1 fruit fly cellular context compared by ENCODE assay signal in the genomic region with DNA sequence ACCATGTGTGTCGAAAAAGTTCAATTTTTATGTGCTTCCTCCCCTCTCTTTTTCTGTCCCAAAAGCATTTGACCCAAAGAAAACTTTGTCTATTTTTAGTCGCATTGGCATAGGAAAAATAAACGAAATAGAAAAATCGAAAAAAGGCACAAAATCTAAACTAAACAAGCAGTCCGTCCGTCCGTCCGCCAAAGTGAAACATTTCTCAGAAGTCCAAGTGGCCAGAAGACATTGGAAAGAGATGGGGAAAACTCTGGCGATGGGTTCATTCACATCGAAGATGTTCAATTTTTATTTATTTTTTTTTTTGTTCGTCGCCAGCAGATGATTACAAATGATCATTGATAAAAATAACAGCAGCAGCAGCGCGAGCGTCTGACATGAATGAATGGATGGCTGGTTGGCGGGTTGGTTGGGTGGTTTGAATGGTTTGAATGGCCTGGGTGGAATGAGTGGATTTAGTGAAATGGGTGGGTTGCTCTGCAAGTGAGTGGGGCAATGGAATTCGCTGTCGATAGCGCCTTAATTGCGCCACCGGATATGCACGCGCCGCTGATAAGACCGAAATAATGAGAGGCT.
TF ChIP-seq lines count a peak whose summit lies in the region.

No protein-coding gene starts in this region.

TF ChIP-seq in whole organism, embryonic, 481 proteins besides CTCF, POLR2A, EP300 and RAD21 (continued from another document):
- no peak for TF ChIP-seq ewg (GFP tag; optimal IDR thresholded peaks at IDR 0.05; lab: Kevin White, UChicago)
- TF ChIP-seq kah (GFP tag; optimal IDR thresholded peaks at IDR 0.05; lab: Kevin White, UChicago) = no peak
- no peak for TF ChIP-seq sc (optimal IDR thresholded peaks at IDR 0.05; lab: Kevin White, UChicago)
- TF ChIP-seq sc (GFP tag; optimal IDR thresholded peaks at IDR 0.05; lab: Kevin White, UChicago) = no peak
- TF ChIP-seq hbn (GFP tag; IDR thresholded peaks at IDR 0.05; lab: Robert Waterston, UW; ENCODE audit: partially characterized antibody) = no peak
- no peak for TF ChIP-seq Awh (GFP tag; IDR thresholded peaks at IDR 0.05; lab: Robert Waterston, UW)
- peak; percentile 39; the same call in 1 of the 3 replicates for TF ChIP-seq sr (GFP tag; IDR thresholded peaks at IDR 0.05; lab: Robert Waterston, UW)
- peak in 1 of 3 experiments; percentile 85 for TF ChIP-seq Stat92E (GFP tag; optimal IDR thresholded peaks at IDR 0.05; lab: Kevin White, UChicago)
- TF ChIP-seq odd (GFP tag; optimal IDR thresholded peaks at IDR 0.05; lab: Kevin White, UChicago) = peak; percentile 1
- TF ChIP-seq CG10543 (GFP tag; optimal IDR thresholded peaks at IDR 0.05; lab: Kevin White, UChicago) = peak; percentile 2
- TF ChIP-seq CG6654 (GFP tag; optimal IDR thresholded peaks at IDR 0.05; lab: Kevin White, UChicago) = no peak
- TF ChIP-seq sens (GFP tag; lab: Kevin White, UChicago) = peak; percentile 11
- TF ChIP-seq sqz (GFP tag; optimal IDR thresholded peaks at IDR 0.05; lab: Kevin White, UChicago) = peak; percentile 25
- TF ChIP-seq Nf-YA (GFP tag; IDR thresholded peaks at IDR 0.05; lab: Robert Waterston, UW) = no peak
- TF ChIP-seq bsh (GFP tag; optimal IDR thresholded peaks at IDR 0.05; lab: Kevin White, UChicago) = no peak
- no peak for TF ChIP-seq dm (GFP tag; optimal IDR thresholded peaks at IDR 0.05; lab: Kevin White, UChicago)
- TF ChIP-seq da (GFP tag; optimal IDR thresholded peaks at IDR 0.05; lab: Kevin White, UChicago) = no peak
- TF ChIP-seq grn (GFP tag; optimal IDR thresholded peaks at IDR 0.05; lab: Kevin White, UChicago) = peak; percentile 38
- peak in 1 of 2 experiments; percentile 54 for TF ChIP-seq Hr78 (GFP tag; optimal IDR thresholded peaks at IDR 0.05; lab: Kevin White, UChicago)
- no peak for TF ChIP-seq CG12744 (GFP tag; optimal IDR thresholded peaks at IDR 0.05; lab: Kevin White, UChicago)
- TF ChIP-seq E2f1 (GFP tag; IDR thresholded peaks at IDR 0.05; lab: Robert Waterston, UW) = no peak
